Worm (Caenorhabditis elegans) whole organism, L2 larva: ENCODE data around the gene C45H4.14.

Source experiments
- aly-2 ChIP-seq: fragments of 150-350 bp; optimal IDR thresholded peaks from 2 replicates; lab custom pipeline; 2014; ENCODE audit warnings: missing biosample characterization, missing genetic modification characterization
- lin-11 ChIP-seq: fragments of 150-350 bp; sonication (generic microtip); optimal IDR thresholded peaks from 2 replicates; lab custom pipeline; 2014; ENCODE audit warnings: missing biosample characterization, missing genetic modification characterization, inconsistent platforms, mixed read lengths
- mdl-1 ChIP-seq, 2 experiments: fragments of 150-350 bp in 1 of 2; sonication (generic microtip) in 1 of 2; optimal IDR thresholded peaks; 2 replicates each; lab custom pipeline; 2017; ENCODE audit warnings: missing biosample characterization in 2 of 2, missing genetic modification characterization in 2 of 2

DNA sequence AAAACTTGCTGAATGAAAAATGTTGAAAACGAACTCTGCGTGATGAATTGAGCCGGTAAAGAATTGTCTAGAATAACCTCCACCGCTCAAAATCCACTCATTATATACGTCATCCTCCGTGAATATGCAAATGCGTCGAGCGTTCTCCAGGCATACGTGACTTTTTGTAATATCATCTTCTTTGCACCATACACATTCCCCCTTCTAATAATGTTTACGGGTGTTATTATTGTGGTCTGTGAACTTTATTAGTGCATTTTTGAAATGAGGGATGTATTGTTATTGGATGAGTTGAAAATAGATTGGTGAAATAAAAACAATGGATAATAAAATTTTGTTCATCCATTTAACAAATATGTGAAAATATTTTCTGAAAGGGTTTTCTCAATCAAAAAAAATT lies 19.3 kb downstream of the C45H4.14 start, which contains the start of gene F22F7.7:
- TF ChIP-seq aly-2 (tag; lab: Kevin White, UChicago) = no peak
- TF ChIP-seq lin-11 = no peak
- no peak for TF ChIP-seq mdl-1 (tag; optimal IDR thresholded peaks at IDR 0.05; lab: Kevin White, UChicago)
